Fruit fly (Drosophila melanogaster) whole organism, adult: ENCODE results near the gene Dpck.

ENCODE experiments used
- CG11617 ChIP-seq: fragments of 200-800 bp; sonication (Bioruptor generic); optimal IDR thresholded peaks from 2 replicates; lab custom pipeline; 2017; ENCODE audit warnings: mild to moderate bottlenecking, missing biosample characterization, missing genetic modification reagents, missing genetic modification characterization
- CG12768 ChIP-seq: fragments of 200-800 bp; sonication (Bioruptor generic); optimal IDR thresholded peaks from 2 replicates; lab custom pipeline; 2017; ENCODE audit warnings: missing biosample characterization, missing genetic modification characterization, mild to moderate bottlenecking, moderate library complexity, missing genetic modification reagents
- CG14711 ChIP-seq: fragments of 200-800 bp; sonication (Bioruptor generic); optimal IDR thresholded peaks from 2 replicates; lab custom pipeline; 2018; ENCODE audit warnings: missing biosample characterization, mild to moderate bottlenecking, missing genetic modification characterization, moderate library complexity
- CG33017 ChIP-seq: fragments of 200-800 bp; sonication (Bioruptor generic); optimal IDR thresholded peaks from 2 replicates; lab custom pipeline; 2018; ENCODE audit warnings: missing biosample characterization, mild to moderate bottlenecking, missing genetic modification characterization, moderate library complexity
- CG5204 ChIP-seq: fragments of 200-800 bp; sonication (Bioruptor generic); optimal IDR thresholded peaks from 2 replicates; lab custom pipeline; 2016; ENCODE audit warnings: missing biosample characterization, missing genetic modification characterization
- CG7045 ChIP-seq: fragments of 200-800 bp; sonication (Bioruptor generic); optimal IDR thresholded peaks from 2 replicates; lab custom pipeline; 2017; ENCODE audit warnings: missing biosample characterization, mild to moderate bottlenecking, missing genetic modification characterization
- CG7101 ChIP-seq: fragments of 200-800 bp; sonication (Bioruptor generic); optimal IDR thresholded peaks from 2 replicates; lab custom pipeline; 2018; ENCODE audit warnings: missing biosample characterization, mild to moderate bottlenecking, missing genetic modification characterization, moderate library complexity
- Clk ChIP-seq: fragments of 200-800 bp; sonication (Bioruptor generic); optimal IDR thresholded peaks from 2 replicates; lab custom pipeline; 2017; ENCODE audit warnings: missing biosample characterization, missing genetic modification characterization
- Crg-1 ChIP-seq: fragments of 200-800 bp; sonication (Bioruptor generic); optimal IDR thresholded peaks from 2 replicates; lab custom pipeline; 2016; ENCODE audit warnings: missing biosample characterization, missing genetic modification characterization
- Hr96 ChIP-seq: fragments of 200-800 bp; sonication (Bioruptor generic); optimal IDR thresholded peaks from 2 replicates; lab custom pipeline; 2016; ENCODE audit warnings: missing biosample characterization, missing genetic modification characterization
- Mnt ChIP-seq: fragments of 200-800 bp; sonication (Bioruptor generic); optimal IDR thresholded peaks from 2 replicates; lab custom pipeline; 2016; ENCODE audit warnings: missing biosample characterization, mild to moderate bottlenecking, missing genetic modification characterization
- bab1 ChIP-seq: fragments of 200-800 bp; sonication (Bioruptor generic); optimal IDR thresholded peaks from 3 replicates; lab custom pipeline; 2019; ENCODE audit warnings: missing biosample characterization, mild to moderate bottlenecking, missing genetic modification characterization, moderate library complexity
- cic ChIP-seq: fragments of 200-800 bp; sonication (Bioruptor generic); optimal IDR thresholded peaks from 2 replicates; lab custom pipeline; 2017; ENCODE audit warnings: missing biosample characterization, mild to moderate bottlenecking, missing genetic modification characterization, moderate library complexity
- cnc ChIP-seq, 2 experiments: fragments of >200 bp; optimal IDR thresholded peaks; 2 replicates each; lab custom pipeline; 2017
- kay ChIP-seq: fragments of 200-800 bp; sonication (Bioruptor generic); peaks from one replicate; lab custom pipeline; 2016; ENCODE audit warnings: missing biosample characterization, missing genetic modification characterization, borderline replicate concordance
- ovo ChIP-seq: fragments of 200-800 bp; sonication (Bioruptor generic); optimal IDR thresholded peaks from 2 replicates; lab custom pipeline; 2016; ENCODE audit warnings: missing biosample characterization, missing genetic modification characterization
- pad ChIP-seq: fragments of 200-800 bp; sonication (Bioruptor generic); optimal IDR thresholded peaks from 3 replicates; lab custom pipeline; 2017; ENCODE audit warnings: missing biosample characterization, missing genetic modification characterization, mild to moderate bottlenecking, moderate library complexity, missing genetic modification reagents
- tj ChIP-seq: fragments of 200-800 bp; sonication (Bioruptor generic); optimal IDR thresholded peaks from 3 replicates; lab custom pipeline; 2017; ENCODE audit warnings: missing biosample characterization, mild to moderate bottlenecking, missing genetic modification characterization, moderate library complexity
- toe ChIP-seq: fragments of 200-800 bp; sonication (Bioruptor generic); optimal IDR thresholded peaks from 2 replicates; lab custom pipeline; 2016; ENCODE audit warnings: missing biosample characterization, missing genetic modification characterization

Gene Dpck

DNA sequence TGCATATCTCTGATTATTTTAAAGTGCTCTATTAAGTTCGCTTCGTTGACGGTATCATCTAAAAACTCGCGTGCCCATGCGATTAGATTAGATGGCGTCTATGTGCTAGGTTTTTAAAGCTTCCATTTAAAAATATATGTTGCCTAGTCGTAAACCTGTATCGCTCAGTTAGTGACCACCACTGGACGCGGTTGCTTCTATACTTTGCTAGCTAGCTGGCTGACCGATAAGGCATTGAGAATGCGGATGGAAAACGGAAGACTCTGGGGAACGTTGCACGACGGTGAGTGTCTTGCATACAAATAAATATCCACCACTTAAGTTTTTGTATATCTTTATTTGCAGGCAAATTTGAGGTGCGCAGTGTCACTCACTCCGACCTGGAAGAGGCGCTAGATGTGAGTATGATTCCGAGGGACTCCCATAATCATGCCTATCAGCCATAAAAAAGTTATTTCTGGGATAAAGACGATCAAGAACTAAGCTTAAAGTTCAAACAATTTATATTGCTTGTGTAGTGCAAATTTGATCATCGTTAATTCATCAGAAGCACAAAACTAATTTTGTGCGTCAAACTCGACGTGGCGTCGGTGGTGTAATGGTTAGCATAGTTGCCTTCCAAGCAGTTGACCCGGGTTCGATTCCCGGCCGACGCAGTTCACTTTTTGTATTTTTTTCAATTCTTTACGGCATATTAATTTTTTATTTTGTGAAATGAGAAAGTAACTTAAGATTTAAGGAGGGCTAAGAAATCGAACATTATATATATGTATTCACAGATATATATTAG, 47.5 kb downstream of the Dpck start, which contains the start of gene CG31248:
TSS of gene CG31248 (plus strand) at position 41 of the 790 bp plus-strand sequence.
- TF ChIP-seq CG14711 (tag; lab: Kevin White, UChicago) (peak; percentile 34), CG11617 (peak; percentile 11), cnc (optimal IDR thresholded peaks at IDR 0.05; lab: Kevin White, UChicago) (no peak), CG5204 (GFP tag; lab: Kevin White, UChicago) (peak; percentile 25), kay (GFP tag; lab: Kevin White, UChicago) (peak; percentile 11), Crg-1 (GFP tag; lab: Kevin White, UChicago) (no peak), tj (GFP tag; lab: Kevin White, UChicago) (peak; percentile 35), ovo (no peak), pad (GFP tag; lab: Kevin White, UChicago) (peak; percentile 11), CG12768 (GFP tag; lab: Kevin White, UChicago) (peak; percentile 58), Mnt (GFP tag; lab: Kevin White, UChicago) (peak; percentile 55), CG7045 (GFP tag; lab: Kevin White, UChicago) (peak; percentile 47), CG7101 (tag; lab: Kevin White, UChicago) (peak; percentile 6), bab1 (GFP tag; lab: Kevin White, UChicago) (peak; percentile 66), cic (GFP tag; lab: Kevin White, UChicago) (peak; percentile 90), CG33017 (no peak), toe (GFP tag; lab: Kevin White, UChicago) (no peak)

DNA sequence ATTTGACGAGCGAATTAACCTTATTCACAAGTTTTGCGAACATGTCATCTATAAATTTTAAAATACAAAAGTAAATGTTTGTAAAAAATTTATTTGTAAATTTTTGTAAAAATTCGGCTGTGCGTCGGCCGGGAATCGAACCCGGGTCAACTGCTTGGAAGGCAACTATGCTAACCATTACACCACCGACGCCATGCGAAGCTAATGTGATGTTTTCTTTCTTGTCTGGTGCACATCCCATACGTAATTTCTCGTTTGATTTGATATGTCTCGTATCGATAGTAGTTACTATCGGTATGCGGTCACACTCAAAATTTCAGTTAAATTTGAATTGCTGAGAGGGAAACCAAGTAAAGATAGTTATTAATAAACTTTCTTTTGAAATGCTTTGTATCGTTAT, 48.8 kb downstream of the Dpck start:
- TF ChIP-seq bab1 (GFP tag; lab: Kevin White, UChicago), result peak; percentile 11
- TF ChIP-seq Crg-1 (GFP tag; lab: Kevin White, UChicago), result no peak

DNA sequence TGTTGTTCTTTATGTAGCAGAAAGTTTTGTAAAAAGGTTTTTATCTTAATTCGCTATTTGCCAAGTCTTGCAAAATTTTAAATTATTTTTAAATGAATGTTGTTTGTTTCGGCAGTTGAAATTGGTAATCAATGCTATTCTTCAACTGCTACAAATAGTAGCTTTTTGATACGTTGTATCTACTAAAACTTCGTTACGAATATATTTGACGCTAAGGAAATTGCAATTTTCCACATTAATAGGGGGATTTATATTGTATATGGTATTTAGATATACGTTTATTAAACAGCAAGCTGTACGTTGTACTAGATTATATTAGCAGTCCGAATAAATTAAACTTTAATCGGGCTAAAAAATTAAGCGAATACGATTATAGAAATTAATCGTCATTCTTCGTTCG, 49.3 kb downstream of the Dpck start, which contains the start of gene CG31493:
TSS of gene CG31493 (plus strand) at position 301 of the 400 bp plus-strand sequence.
- TF ChIP-seq CG11617 (no peak), cic (GFP tag; lab: Kevin White, UChicago) (no peak), CG33017 (no peak), Hr96 (GFP tag; lab: Kevin White, UChicago) (no peak), Clk (GFP tag; lab: Kevin White, UChicago) (no peak), cnc (optimal IDR thresholded peaks at IDR 0.05; lab: Kevin White, UChicago) (no peak), CG7045 (GFP tag; lab: Kevin White, UChicago) (no peak), bab1 (GFP tag; lab: Kevin White, UChicago) (no peak), tj (GFP tag; lab: Kevin White, UChicago) (no peak), Crg-1 (GFP tag; lab: Kevin White, UChicago) (no peak), pad (GFP tag; lab: Kevin White, UChicago) (no peak)
